Fruit fly (Drosophila melanogaster): ENCODE data around the gene CG12177.

dm6 chrX:13651170-13651569 is 29.1 kb downstream of the CG12177 start:
- TF ChIP-seq pan (optimal IDR thresholded peaks at IDR 0.05) (no peak), tai (GFP tag; optimal IDR thresholded peaks at IDR 0.05) (no peak), Dfd (GFP tag; optimal IDR thresholded peaks at IDR 0.05) (no peak), jim (GFP tag; optimal IDR thresholded peaks at IDR 0.05) (no peak), sage (GFP tag; optimal IDR thresholded peaks at IDR 0.05) (no peak), Dif (GFP tag; optimal IDR thresholded peaks at IDR 0.05; ENCODE audit: partially characterized antibody) (no peak), dsf (GFP tag; optimal IDR thresholded peaks at IDR 0.05; ENCODE audit: borderline replicate concordance) (no peak), foxo (GFP tag; optimal IDR thresholded peaks at IDR 0.05) (no peak)

Measured in whole organism, wandering third instar larva.